Worm (Caenorhabditis elegans) whole organism, L1 larva: ENCODE results near the gene C27B7.6.

ENCODE experiments used
- C16A3.4 ChIP-seq: fragments of 150-350 bp; optimal IDR thresholded peaks from 2 replicates; lab custom pipeline; 2014; ENCODE audit warnings: missing biosample characterization, missing genetic modification characterization
- Y116A8C.19 ChIP-seq: sonication (generic microtip); optimal IDR thresholded peaks from 2 replicates; lab custom pipeline; 2016; ENCODE audit warnings: missing compliant biosample characterization, missing genetic modification characterization, borderline replicate concordance
- aha-1 ChIP-seq: fragments of 150-350 bp; optimal IDR thresholded peaks from 2 replicates; lab custom pipeline; 2014; ENCODE audit warnings: missing biosample characterization, missing genetic modification characterization
- alr-1 ChIP-seq: fragments of 200-800 bp; sonication (Bioruptor generic); optimal IDR thresholded peaks from 2 replicates; lab custom pipeline; 2018; ENCODE audit warnings: borderline replicate concordance, mild to moderate bottlenecking, missing genetic modification characterization, missing compliant biosample characterization
- ces-1 ChIP-seq: fragments of 150-350 bp; optimal IDR thresholded peaks from 2 replicates; lab custom pipeline; 2014; ENCODE audit warnings: missing biosample characterization, missing genetic modification reagents, missing genetic modification characterization
- dsc-1 ChIP-seq: sonication (generic microtip); optimal IDR thresholded peaks from 2 replicates; lab custom pipeline; 2016; ENCODE audit warnings: mild to moderate bottlenecking, missing genetic modification characterization, missing compliant biosample characterization
- efl-1 ChIP-seq, 4 experiments: fragments of 150-350 bp; optimal IDR thresholded peaks in 3 of 4; peaks in 1 of 4; 1 replicate in 1 of 4; 2 replicates in 3 of 4; lab custom pipeline; 2014; ENCODE audit warnings: missing biosample characterization in 2 of 4, missing genetic modification characterization in 2 of 4, missing genetic modification reagents in 2 of 4
- efl-3 ChIP-seq: fragments of 200-800 bp; sonication (Bioruptor generic); optimal IDR thresholded peaks from 2 replicates; lab custom pipeline; 2018; ENCODE audit warnings: mild to moderate bottlenecking, missing genetic modification characterization, missing compliant biosample characterization
- egl-27 ChIP-seq, 2 experiments: fragments of 150-350 bp in 1 of 2; sonication (generic microtip); optimal IDR thresholded peaks; 3 replicates each; lab custom pipeline; 2017 to 2018; ENCODE audit warnings: missing biosample characterization in 2 of 2, missing genetic modification characterization in 2 of 2, missing genetic modification reagents in 2 of 2
- ets-5 ChIP-seq: fragments of 200-800 bp; sonication (Bioruptor generic); IDR thresholded peaks from 2 replicates; pipeline ENCODE4 v1.3.6; 2022; ENCODE audit warnings: missing genetic modification characterization, missing compliant biosample characterization
- fkh-10 ChIP-seq: sonication (generic microtip); optimal IDR thresholded peaks from 2 replicates; lab custom pipeline; 2017; ENCODE audit warnings: missing biosample characterization, missing genetic modification reagents, missing genetic modification characterization
- fkh-4 ChIP-seq: sonication (generic microtip); optimal IDR thresholded peaks from 2 replicates; lab custom pipeline; 2016; ENCODE audit warnings: missing compliant biosample characterization, missing genetic modification characterization, borderline replicate concordance
- fkh-8 ChIP-seq: sonication (generic microtip); optimal IDR thresholded peaks from 2 replicates; lab custom pipeline; 2016; ENCODE audit warnings: mild to moderate bottlenecking, missing genetic modification characterization, missing compliant biosample characterization
- grh-1 ChIP-seq: fragments of 200-800 bp; sonication (Bioruptor generic); IDR thresholded peaks from 2 replicates; pipeline ENCODE4 v1.3.6; 2022; ENCODE audit warnings: missing genetic modification reagents, missing genetic modification characterization, missing compliant biosample characterization
- hlh-17 ChIP-seq: fragments of 200-800 bp; sonication (Bioruptor generic); optimal IDR thresholded peaks from 2 replicates; lab custom pipeline; 2018; ENCODE audit warnings: missing genetic modification characterization, mild to moderate bottlenecking, missing compliant biosample characterization, moderate library complexity, borderline replicate concordance
- hpl-2 ChIP-seq: fragments of 150-350 bp; optimal IDR thresholded peaks from 2 replicates; lab custom pipeline; 2014; ENCODE audit warnings: missing biosample characterization, missing genetic modification reagents, missing genetic modification characterization
- lin-15B ChIP-seq: fragments of 150-350 bp; sonication (generic microtip); optimal IDR thresholded peaks from 3 replicates; lab custom pipeline; 2014; ENCODE audit warnings: missing biosample characterization, missing genetic modification characterization
- lin-35 ChIP-seq, 2 experiments: fragments of 150-350 bp; optimal IDR thresholded peaks; 2 replicates each; lab custom pipeline; 2014; ENCODE audit warnings: missing biosample characterization in 2 of 2, missing genetic modification characterization in 2 of 2, missing genetic modification reagents in 2 of 2
- lin-39 ChIP-seq: fragments of 150-350 bp; optimal IDR thresholded peaks from 2 replicates; lab custom pipeline; 2014; ENCODE audit warnings: missing biosample characterization, missing genetic modification reagents, missing genetic modification characterization
- lsy-2 ChIP-seq, 2 experiments: fragments of 150-350 bp; optimal IDR thresholded peaks; 2 replicates each; lab custom pipeline; 2014; ENCODE audit warnings: missing biosample characterization in 2 of 2, missing genetic modification characterization in 2 of 2
- mab-9 ChIP-seq: fragments of 200-800 bp; sonication (Bioruptor generic); IDR thresholded peaks from 2 replicates; pipeline ENCODE4 v1.3.6; 2022; ENCODE audit warnings: missing genetic modification reagents, missing genetic modification characterization, missing compliant biosample characterization
- mdl-1 ChIP-seq, 2 experiments: fragments of 150-350 bp; optimal IDR thresholded peaks; 2 replicates each; lab custom pipeline; 2014 to 2017; ENCODE audit warnings: missing biosample characterization in 2 of 2, missing genetic modification characterization in 2 of 2, inconsistent platforms in 1 of 2
- mep-1 ChIP-seq: fragments of 150-350 bp; optimal IDR thresholded peaks from 2 replicates; lab custom pipeline; 2014; ENCODE audit warnings: missing biosample characterization, missing genetic modification characterization
- nhr-19 ChIP-seq: fragments of 200-800 bp; sonication (Bioruptor generic); conservative IDR thresholded peaks from 2 replicates; pipeline ENCODE4 v1.3.6; 2022; ENCODE audit warnings: missing genetic modification characterization, missing compliant biosample characterization
- nhr-20 ChIP-seq: sonication (generic microtip); optimal IDR thresholded peaks from 2 replicates; lab custom pipeline; 2016; ENCODE audit warnings: mild to moderate bottlenecking, missing genetic modification characterization, missing compliant biosample characterization
- nhr-71 ChIP-seq: sonication (generic microtip); optimal IDR thresholded peaks from 2 replicates; lab custom pipeline; 2016; ENCODE audit warnings: mild to moderate bottlenecking, missing genetic modification characterization, moderate library complexity, missing compliant biosample characterization
- nhr-85 ChIP-seq: sonication (generic microtip); peaks from one replicate; lab custom pipeline; 2016; ENCODE audit warnings: missing genetic modification characterization, inconsistent platforms, missing compliant biosample characterization
- rnt-1 ChIP-seq: sonication (generic microtip); optimal IDR thresholded peaks from 2 replicates; lab custom pipeline; 2016; ENCODE audit warnings: mild to moderate bottlenecking, missing genetic modification characterization, moderate library complexity, missing compliant biosample characterization
- snu-23 ChIP-seq: sonication (generic microtip); optimal IDR thresholded peaks from 2 replicates; lab custom pipeline; 2016; ENCODE audit warnings: missing genetic modification characterization, missing compliant biosample characterization
- sox-4 ChIP-seq: sonication (generic microtip); optimal IDR thresholded peaks from 2 replicates; lab custom pipeline; 2016; ENCODE audit warnings: missing genetic modification characterization, missing compliant biosample characterization
- tlp-1 ChIP-seq: fragments of 150-350 bp; optimal IDR thresholded peaks from 2 replicates; lab custom pipeline; 2014; ENCODE audit warnings: missing biosample characterization, missing genetic modification characterization
- unc-130 ChIP-seq: fragments of 150-350 bp; optimal IDR thresholded peaks from 2 replicates; lab custom pipeline; 2017; ENCODE audit warnings: missing biosample characterization, missing genetic modification characterization, inconsistent platforms
- unc-30 ChIP-seq: sonication (generic microtip); optimal IDR thresholded peaks from 2 replicates; lab custom pipeline; 2017; ENCODE audit warnings: missing biosample characterization, missing genetic modification characterization
- zag-1 ChIP-seq: fragments of 150-350 bp; optimal IDR thresholded peaks from 2 replicates; lab custom pipeline; 2014; ENCODE audit warnings: missing biosample characterization, missing genetic modification characterization
- zip-4 ChIP-seq: fragments of 200-800 bp; sonication (Bioruptor generic); optimal IDR thresholded peaks from 2 replicates; lab custom pipeline; 2018; ENCODE audit warnings: mild to moderate bottlenecking, missing genetic modification characterization, moderate library complexity, missing compliant biosample characterization

The C27B7.6 gene

DNA sequence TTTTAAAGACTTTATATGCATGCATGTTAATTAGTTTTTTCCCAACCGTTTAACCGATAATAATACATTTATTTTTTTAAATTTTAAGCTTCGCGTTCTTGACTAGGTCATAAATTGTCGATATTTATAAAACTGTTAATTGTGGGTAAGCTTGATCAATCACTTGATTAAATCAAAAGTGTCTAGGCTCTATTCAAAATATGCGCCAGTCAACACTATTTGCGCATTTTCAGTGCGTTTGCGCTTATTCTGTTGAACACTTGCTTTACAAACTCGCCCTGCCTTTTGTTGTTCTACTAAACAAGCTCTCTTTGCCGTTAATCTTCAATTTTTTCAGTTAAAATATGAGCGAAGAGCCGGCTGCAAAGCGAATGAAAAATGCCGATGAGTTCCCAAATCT is 15.0 kb downstream of the C27B7.6 start, which contains the start of gene spr-2 (continued):
- TF ChIP-seq mdl-1 (tag; optimal IDR thresholded peaks at IDR 0.05; lab: Kevin White, UChicago) = peak in 1 of 2 experiments; percentile 48
- TF ChIP-seq fkh-10 (GFP tag; lab: Kevin White, UChicago) = peak; percentile 30
- peak; percentile 92 for TF ChIP-seq mep-1 (tag; lab: Kevin White, UChicago)
- TF ChIP-seq nhr-20 (tag; lab: Kevin White, UChicago) = peak; percentile 81
- peak; percentile 78 for TF ChIP-seq snu-23
- peak; percentile 50 for TF ChIP-seq fkh-8 (tag; lab: Kevin White, UChicago)
- peak; percentile 76 for TF ChIP-seq C16A3.4 (tag; lab: Kevin White, UChicago)
- TF ChIP-seq efl-3 (GFP tag; lab: Kevin White, UChicago) = no peak
- no peak for TF ChIP-seq unc-30 (tag; lab: Kevin White, UChicago)
- TF ChIP-seq unc-130 (tag; lab: Kevin White, UChicago) = peak; percentile 37
- no peak for TF ChIP-seq egl-27 (tag; optimal IDR thresholded peaks at IDR 0.05; lab: Kevin White, UChicago)
- TF ChIP-seq lin-15B (tag; lab: Kevin White, UChicago) = peak; percentile 65
- TF ChIP-seq lsy-2 (tag; optimal IDR thresholded peaks at IDR 0.05; lab: Kevin White, UChicago) = peak; percentile 84 to 87
- no peak for TF ChIP-seq Y116A8C.19 (tag; lab: Kevin White, UChicago)
- 0 out of 2 replicates have a peak, but pooled peaks have one; percentile 18 for TF ChIP-seq grh-1
- no peak for TF ChIP-seq mab-9 (GFP tag; lab: Robert Waterston, UW)
- peak; percentile 75 for TF ChIP-seq nhr-19 (GFP tag; lab: Robert Waterston, UW)
- peak; percentile 89 for TF ChIP-seq nhr-71 (tag; lab: Kevin White, UChicago)
- peak; percentile 84 for TF ChIP-seq rnt-1 (tag; lab: Kevin White, UChicago)
- TF ChIP-seq zip-4 (GFP tag; lab: Kevin White, UChicago) = no peak
- peak; percentile 86 to 91 for TF ChIP-seq lin-35 (GFP tag; optimal IDR thresholded peaks at IDR 0.05; lab: Kevin White, UChicago)
- peak; percentile 75 for TF ChIP-seq dsc-1 (tag; lab: Kevin White, UChicago)
- no peak for TF ChIP-seq alr-1 (tag; lab: Kevin White, UChicago)
- peak; percentile 75 for TF ChIP-seq lin-39 (tag; lab: Kevin White, UChicago)
- peak; percentile 81 to 89 for TF ChIP-seq efl-1 (optimal IDR thresholded peaks at IDR 0.05; lab: Kevin White, UChicago)
- peak; percentile 86 to 99 for TF ChIP-seq efl-1 (GFP tag; optimal IDR thresholded peaks at IDR 0.05 in 1 of 2; lab: Kevin White, UChicago)
- TF ChIP-seq tlp-1 (tag; lab: Kevin White, UChicago) = no peak
- no peak for TF ChIP-seq zag-1 (tag; lab: Kevin White, UChicago)
- no peak for TF ChIP-seq hpl-2 (GFP tag; lab: Kevin White, UChicago)
- TF ChIP-seq ces-1 = no peak
- TF ChIP-seq sox-4 (tag; lab: Kevin White, UChicago) = peak; percentile 4

DNA sequence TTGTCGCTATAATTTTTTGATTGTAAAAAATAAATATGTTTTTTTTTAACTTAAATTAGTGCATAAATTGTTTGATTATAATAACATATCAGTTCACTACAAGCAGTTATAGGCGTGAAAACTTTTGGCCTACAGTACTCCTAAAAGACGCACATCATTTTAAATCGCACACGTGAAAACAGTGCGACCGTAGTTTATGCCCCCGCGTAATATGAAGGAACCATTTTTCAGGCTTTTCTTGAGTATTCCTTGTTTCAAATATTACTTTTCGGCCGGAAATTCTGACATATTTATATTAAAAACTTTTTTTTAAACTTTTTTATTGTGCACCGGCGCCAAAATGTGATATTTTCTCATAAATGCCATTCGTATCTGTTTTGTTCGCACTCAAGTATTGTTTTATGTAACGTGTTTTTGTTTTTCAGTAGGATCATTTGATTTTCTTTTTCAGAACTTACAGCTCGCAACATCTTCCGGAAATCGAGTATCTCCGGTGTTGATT is 17.6 kb downstream of the C27B7.6 start, which contains the start of gene oma-1:
Gene oma-1, plus strand, starts transcription at position 452 of the 502 bp plus-strand sequence.
- no peak for TF ChIP-seq hlh-17 (GFP tag; lab: Kevin White, UChicago)
- peak; percentile 35 for TF ChIP-seq nhr-85 (tag; lab: Kevin White, UChicago)
- no peak for TF ChIP-seq fkh-8 (tag; lab: Kevin White, UChicago)
- TF ChIP-seq lin-35 (GFP tag; optimal IDR thresholded peaks at IDR 0.05; lab: Kevin White, UChicago) = no peak
- TF ChIP-seq, all 84 proteins: peak for 1

DNA sequence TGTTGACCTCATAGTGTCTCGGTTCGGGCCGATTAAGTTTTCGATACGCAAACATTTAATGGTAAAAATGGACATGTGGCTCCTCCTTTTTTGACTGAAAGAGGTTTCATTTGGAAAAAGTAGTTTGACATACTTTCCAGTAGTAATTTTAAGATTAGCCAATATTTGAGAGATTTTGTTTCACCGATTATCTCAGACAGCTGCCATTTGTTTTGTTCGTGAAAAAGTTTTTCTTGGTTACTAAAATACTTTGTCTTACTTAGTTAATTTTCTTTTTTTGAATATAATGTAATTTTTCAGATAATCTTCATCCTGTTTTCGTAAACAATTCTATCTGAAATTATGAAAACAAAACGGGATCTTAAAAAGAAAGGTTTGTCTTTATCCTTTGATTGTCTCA is 19.9 kb downstream of the C27B7.6 start, which contains the start of gene C09G9.5:
Gene C09G9.5, plus strand, starts transcription at position 301 of the 400 bp plus-strand sequence.
- TF ChIP-seq lin-35 (GFP tag; optimal IDR thresholded peaks at IDR 0.05; lab: Kevin White, UChicago) (no peak), C16A3.4 (tag; lab: Kevin White, UChicago) (no peak), ets-5 (GFP tag; lab: Robert Waterston, UW) (no peak), zag-1 (tag; lab: Kevin White, UChicago) (no peak), efl-1 (optimal IDR thresholded peaks at IDR 0.05; lab: Kevin White, UChicago) (no peak), efl-1 (GFP tag; optimal IDR thresholded peaks at IDR 0.05 in 1 of 2; lab: Kevin White, UChicago) (no peak), fkh-4 (no peak), aha-1 (tag; lab: Kevin White, UChicago) (no peak), egl-27 (tag; optimal IDR thresholded peaks at IDR 0.05; lab: Kevin White, UChicago) (no peak)
